Worm (Caenorhabditis elegans) whole organism, L2 larva: ENCODE measurements around the gene F59C12.4.

ENCODE experiments used
- fos-1 ChIP-seq: fragments of 150-350 bp; optimal IDR thresholded peaks from 2 replicates; lab custom pipeline; 2014; ENCODE audit warnings: missing biosample characterization, missing genetic modification characterization
- lsy-2 ChIP-seq, 2 experiments: fragments of 150-350 bp in 1 of 2; sonication (generic microtip) in 1 of 2; optimal IDR thresholded peaks; 2 replicates each; lab custom pipeline; 2014 to 2017; ENCODE audit warnings: missing biosample characterization in 2 of 2, missing genetic modification characterization in 2 of 2
- nhr-6 ChIP-seq: fragments of 150-350 bp; optimal IDR thresholded peaks from 2 replicates; lab custom pipeline; 2014; ENCODE audit warnings: missing biosample characterization, missing genetic modification characterization
- ztf-11 ChIP-seq: sonication (generic microtip); optimal IDR thresholded peaks from 2 replicates; lab custom pipeline; 2017; ENCODE audit warnings: missing biosample characterization, missing genetic modification characterization

DNA sequence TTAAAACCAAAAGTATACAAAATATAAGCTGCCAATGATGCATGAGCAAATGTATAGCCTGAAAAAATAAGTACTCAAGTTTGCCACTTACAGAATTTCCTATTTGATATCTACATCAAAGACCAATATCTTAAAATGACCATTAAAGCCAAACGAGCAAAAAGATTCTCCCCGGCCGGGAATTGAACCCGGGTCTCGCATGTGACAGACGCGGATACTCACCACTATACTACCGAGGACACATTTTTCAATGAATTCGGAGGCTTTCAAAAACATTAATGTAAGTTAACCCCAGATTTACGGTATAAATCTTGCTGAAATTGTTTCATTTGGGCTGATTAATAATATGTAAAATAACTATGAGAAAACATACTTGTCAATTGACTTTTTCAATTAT is 15.7 kb upstream of the F59C12.4 start:
- TF ChIP-seq nhr-6 (tag; lab: Kevin White, UChicago) (no peak), ztf-11 (tag; lab: Kevin White, UChicago) (no peak), fos-1 (no peak), lsy-2 (tag; optimal IDR thresholded peaks at IDR 0.05; lab: Kevin White, UChicago) (no peak)
